Worm (Caenorhabditis elegans): Measurements from ENCODE around the gene C17C3.11.

C17C3.11 gene

ce11 chrII:5521411-5521810, 16.2 kb upstream of the C17C3.11 start, which contains the start of gene ZK177.12:
Gene ZK177.12, plus strand, starts transcription at chrII:5521711.
- no peak for TF ChIP-seq ztf-16 (tag; optimal IDR thresholded peaks at IDR 0.05)
- TF ChIP-seq tbx-2 (tag; optimal IDR thresholded peaks at IDR 0.05): no peak
- TF ChIP-seq fkh-6 (tag; optimal IDR thresholded peaks at IDR 0.05): no peak
- TF ChIP-seq lin-11 (tag; optimal IDR thresholded peaks at IDR 0.05): no peak
- no peak for TF ChIP-seq pros-1 (tag; optimal IDR thresholded peaks at IDR 0.05)
- no peak for TF ChIP-seq fax-1 (tag; optimal IDR thresholded peaks at IDR 0.05)
- no peak for TF ChIP-seq ceh-31 (tag; optimal IDR thresholded peaks at IDR 0.05)
- TF ChIP-seq odd-2 (tag; optimal IDR thresholded peaks at IDR 0.05): no peak
- TF ChIP-seq ahr-1 (tag; optimal IDR thresholded peaks at IDR 0.05): no peak
- TF ChIP-seq syd-9 (tag; optimal IDR thresholded peaks at IDR 0.05): no peak

ce11 chrII:5522637-5523036, 15.0 kb upstream of the C17C3.11 start, which contains the start of gene ZK177.11:
Gene ZK177.11, plus strand, starts transcription at chrII:5522937.
- no peak for TF ChIP-seq pag-3 (tag; optimal IDR thresholded peaks at IDR 0.05; ENCODE audit: borderline replicate concordance)
- no peak for TF ChIP-seq nfya-1 (tag; optimal IDR thresholded peaks at IDR 0.05)
- TF ChIP-seq che-1 (tag; optimal IDR thresholded peaks at IDR 0.05): no peak
- no peak for TF ChIP-seq fax-1 (tag; optimal IDR thresholded peaks at IDR 0.05)

DNA sequence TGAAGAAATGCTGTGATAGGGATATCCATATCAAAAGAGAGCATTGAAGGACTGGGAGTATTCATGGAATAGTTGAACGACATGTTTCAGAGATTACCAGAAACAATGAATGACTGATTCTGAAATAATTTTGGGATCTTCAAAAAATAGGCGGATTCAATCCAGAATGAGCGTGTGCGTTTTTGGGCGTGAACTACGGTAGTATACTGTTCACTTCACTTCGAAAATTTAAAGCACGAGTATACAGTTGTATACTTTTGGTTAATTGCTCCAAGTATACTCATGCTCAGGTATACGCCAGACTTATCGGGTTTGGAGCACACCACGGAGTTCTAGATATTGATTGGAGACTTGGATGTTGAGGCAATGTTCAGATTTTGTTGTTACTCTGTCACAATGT, 12.3 kb upstream of the C17C3.11 start, which contains the start of gene tbx-35:
TSS of gene tbx-35 (minus strand) at position 101 of the 400 bp plus-strand sequence.
- TF ChIP-seq dve-1 (tag; optimal IDR thresholded peaks at IDR 0.05): no peak
- TF ChIP-seq K02D7.2 (tag; optimal IDR thresholded peaks at IDR 0.05): no peak
- TF ChIP-seq Y22D7AL.16 (tag; optimal IDR thresholded peaks at IDR 0.05): no peak
- TF ChIP-seq pha-2 (tag; optimal IDR thresholded peaks at IDR 0.05): no peak

ce11 chrII:5527841-5528240, 9.8 kb upstream of the C17C3.11 start, which contains the start of gene ZK177.1:
Gene ZK177.1, plus strand, starts transcription at chrII:5528141.
- no peak for TF ChIP-seq ets-4 (tag; optimal IDR thresholded peaks at IDR 0.05)
- no peak for TF ChIP-seq sox-4 (tag; optimal IDR thresholded peaks at IDR 0.05)
- TF ChIP-seq ceh-14 (tag; optimal IDR thresholded peaks at IDR 0.05): no peak
- TF ChIP-seq ceh-9 (tag; optimal IDR thresholded peaks at IDR 0.05): no peak
- TF ChIP-seq pat-9 (tag; optimal IDR thresholded peaks at IDR 0.05): no peak
- TF ChIP-seq rnt-1 (tag; optimal IDR thresholded peaks at IDR 0.05): no peak
- no peak for TF ChIP-seq pha-4 (tag; optimal IDR thresholded peaks at IDR 0.05)
- no peak for TF ChIP-seq nhr-232 (tag; optimal IDR thresholded peaks at IDR 0.05)
- no peak for TF ChIP-seq ceh-19 (GFP tag; optimal IDR thresholded peaks at IDR 0.05)
- TF ChIP-seq lin-11 (tag; optimal IDR thresholded peaks at IDR 0.05): no peak
- TF ChIP-seq tbx-7 (tag; optimal IDR thresholded peaks at IDR 0.05): no peak
- TF ChIP-seq K02D7.2 (tag; optimal IDR thresholded peaks at IDR 0.05): no peak
- TF ChIP-seq sdc-2 (tag; optimal IDR thresholded peaks at IDR 0.05): no peak

ce11 chrII:5531855-5532328, 5.7 kb upstream of the C17C3.11 start, which contains the start of gene C17C3.9:
Gene C17C3.9, minus strand, starts transcription at chrII:5532278.
- TF ChIP-seq unc-42 (tag; optimal IDR thresholded peaks at IDR 0.05): no peak
- no peak for TF ChIP-seq zip-5 (tag; optimal IDR thresholded peaks at IDR 0.05)

ce11 chrII:5533642-5534041, 4.0 kb upstream of the C17C3.11 start, which contains the start of gene hlh-26:
Gene hlh-26, minus strand, starts transcription at chrII:5533742.
- TF ChIP-seq F13H6.1 (tag; optimal IDR thresholded peaks at IDR 0.05): no peak
- TF ChIP-seq odd-2 (tag; optimal IDR thresholded peaks at IDR 0.05): no peak
- TF ChIP-seq pha-4 (tag; optimal IDR thresholded peaks at IDR 0.05): no peak
- no peak for TF ChIP-seq pqm-1 (tag; optimal IDR thresholded peaks at IDR 0.05)
- no peak for TF ChIP-seq ceh-30 (tag; optimal IDR thresholded peaks at IDR 0.05)
- TF ChIP-seq zip-5 (tag; optimal IDR thresholded peaks at IDR 0.05): no peak
- no peak for TF ChIP-seq unc-42 (tag; optimal IDR thresholded peaks at IDR 0.05)
- no peak for TF ChIP-seq ceh-19 (GFP tag; optimal IDR thresholded peaks at IDR 0.05)
- TF ChIP-seq nhr-232 (tag; optimal IDR thresholded peaks at IDR 0.05): no peak
- TF ChIP-seq unc-86 (tag; optimal IDR thresholded peaks at IDR 0.05): no peak
- no peak for TF ChIP-seq syd-9 (tag; optimal IDR thresholded peaks at IDR 0.05)
- TF ChIP-seq nfya-1 (tag; optimal IDR thresholded peaks at IDR 0.05): no peak
- no peak for TF ChIP-seq pros-1 (tag; optimal IDR thresholded peaks at IDR 0.05)
- TF ChIP-seq ceh-31 (tag; optimal IDR thresholded peaks at IDR 0.05): no peak
- no peak for TF ChIP-seq nhr-11 (tag; optimal IDR thresholded peaks at IDR 0.05)
- TF ChIP-seq fkh-10 (GFP tag; optimal IDR thresholded peaks at IDR 0.05): no peak
- no peak for TF ChIP-seq elt-2 (tag; optimal IDR thresholded peaks at IDR 0.05)
- no peak for TF ChIP-seq ceh-45 (GFP tag; IDR thresholded peaks at IDR 0.05)
